Fruit fly (Drosophila melanogaster): ENCODE measurements around the gene Eig71Ef.

The Eig71Ef gene

dm6 chr3L:15692794-15693532, 35.8 kb upstream of the Eig71Ef start (continued):
- TF ChIP-seq grau (tag; optimal IDR thresholded peaks at IDR 0.05), result peak; percentile 36
- TF ChIP-seq ssp (GFP tag; IDR thresholded peaks at IDR 0.05), result no peak
- TF ChIP-seq cas (GFP tag; IDR thresholded peaks at IDR 0.05), result no peak
- no peak for TF ChIP-seq NfI (GFP tag; optimal IDR thresholded peaks at IDR 0.05)
- no peak for TF ChIP-seq HmgZ (tag; optimal IDR thresholded peaks at IDR 0.05)
- no peak for TF ChIP-seq slou (GFP tag; optimal IDR thresholded peaks at IDR 0.05)
- no peak for TF ChIP-seq insv (GFP tag; optimal IDR thresholded peaks at IDR 0.05)
- TF ChIP-seq abd-A (tag; optimal IDR thresholded peaks at IDR 0.05), result peak; percentile 46
- no peak for TF ChIP-seq prd (optimal IDR thresholded peaks at IDR 0.05)
- TF ChIP-seq prd (GFP tag; IDR thresholded peaks at IDR 0.05), result no peak; the same call in 2 of the 3 replicates
- TF ChIP-seq CG14050 (GFP tag; IDR thresholded peaks at IDR 0.05), result no peak
- TF ChIP-seq CG13296 (GFP tag; optimal IDR thresholded peaks at IDR 0.05), result no peak
- no peak for TF ChIP-seq H2.0 (GFP tag; IDR thresholded peaks at IDR 0.05)
- TF ChIP-seq CG17612 (GFP tag; IDR thresholded peaks at IDR 0.05), result no peak
- no peak for TF ChIP-seq al (GFP tag; IDR thresholded peaks at IDR 0.05)
- no peak for TF ChIP-seq CG7357 (GFP tag; IDR thresholded peaks at IDR 0.05)
- no peak for TF ChIP-seq CG3726 (GFP tag; IDR thresholded peaks at IDR 0.05)
- TF ChIP-seq CG34376 (GFP tag; optimal IDR thresholded peaks at IDR 0.05), result no peak
- no peak for TF ChIP-seq Dad (GFP tag; optimal IDR thresholded peaks at IDR 0.05)
- no peak for TF ChIP-seq lilli (GFP tag; optimal IDR thresholded peaks at IDR 0.05)
- TF ChIP-seq sens (GFP tag), result peak; percentile 69
- TF ChIP-seq btn (GFP tag; optimal IDR thresholded peaks at IDR 0.05), result no peak
- TF ChIP-seq ind (GFP tag; optimal IDR thresholded peaks at IDR 0.05), result peak; percentile 15
- TF ChIP-seq CG17328 (GFP tag; IDR thresholded peaks at IDR 0.05), result 0 out of 2 replicates have a peak, but pooled peaks have one; percentile 12
- no peak for TF ChIP-seq Spps (tag; optimal IDR thresholded peaks at IDR 0.05)
- no peak for TF ChIP-seq ase (GFP tag; IDR thresholded peaks at IDR 0.05)
- no peak for TF ChIP-seq chn (GFP tag; optimal IDR thresholded peaks at IDR 0.05)
- peak; percentile 62 for TF ChIP-seq fd96Cb (tag; optimal IDR thresholded peaks at IDR 0.05)
- TF ChIP-seq Fer1 (GFP tag; optimal IDR thresholded peaks at IDR 0.05), result no peak
- 0 out of 3 replicates have a peak, but pooled peaks have one; percentile 24 for TF ChIP-seq croc (GFP tag; conservative IDR thresholded peaks at IDR 0.05)
- TF ChIP-seq lbe (GFP tag; optimal IDR thresholded peaks at IDR 0.05), result no peak
- 0 out of 2 replicates have a peak, but pooled peaks have one; percentile 6 for TF ChIP-seq CG1024 (GFP tag; IDR thresholded peaks at IDR 0.05)
- TF ChIP-seq tin (GFP tag; optimal IDR thresholded peaks at IDR 0.05), result peak; percentile 19
- no peak for TF ChIP-seq Sry-β (GFP tag; optimal IDR thresholded peaks at IDR 0.05)
- TF ChIP-seq CG4282 (GFP tag; optimal IDR thresholded peaks at IDR 0.05), result no peak
- TF ChIP-seq CG10543 (GFP tag; optimal IDR thresholded peaks at IDR 0.05), result no peak
- TF ChIP-seq wdn (GFP tag; IDR thresholded peaks at IDR 0.05), result no peak
- no peak for TF ChIP-seq Hr39 (optimal IDR thresholded peaks at IDR 0.05)
- TF ChIP-seq CG30403 (GFP tag; optimal IDR thresholded peaks at IDR 0.05), result peak; percentile 47
- no peak for TF ChIP-seq D (optimal IDR thresholded peaks at IDR 0.05)
- peak; percentile 56 for TF ChIP-seq D (GFP tag; optimal IDR thresholded peaks at IDR 0.05)
- TF ChIP-seq CG15269 (tag; optimal IDR thresholded peaks at IDR 0.05), result peak; percentile 27
- 0 out of 3 replicates have a peak, but pooled peaks have one; percentile 16 for TF ChIP-seq sr (GFP tag; IDR thresholded peaks at IDR 0.05)
- no peak for TF ChIP-seq Hr78 (GFP tag; optimal IDR thresholded peaks at IDR 0.05)
- no peak for TF ChIP-seq sima (GFP tag; optimal IDR thresholded peaks at IDR 0.05)
- TF ChIP-seq lola (GFP tag; optimal IDR thresholded peaks at IDR 0.05), result peak in 1 of 3 experiments; percentile 79
- TF ChIP-seq CG7987 (GFP tag; optimal IDR thresholded peaks at IDR 0.05), result no peak
- no peak for TF ChIP-seq sc (optimal IDR thresholded peaks at IDR 0.05)
- TF ChIP-seq sc (GFP tag; optimal IDR thresholded peaks at IDR 0.05), result peak; percentile 57
- TF ChIP-seq CG34224 (GFP tag; IDR thresholded peaks at IDR 0.05; ENCODE audit: partially characterized antibody), result no peak
- TF ChIP-seq Nf-YB (GFP tag; optimal IDR thresholded peaks at IDR 0.05), result peak; percentile 13

Measured in whole organism, embryonic.